Worm (Caenorhabditis elegans): ENCODE data around the gene K08E4.8.

- TF ChIP-seq sma-9 (GFP tag; optimal IDR thresholded peaks at IDR 0.05) (peak; percentile 83), sma-9 (tag; optimal IDR thresholded peaks at IDR 0.05) (no peak), elt-1 (tag; optimal IDR thresholded peaks at IDR 0.05) (no peak), ztf-11 (tag; optimal IDR thresholded peaks at IDR 0.05) (no peak), skn-1 (tag; optimal IDR thresholded peaks at IDR 0.05) (no peak), unc-39 (tag; optimal IDR thresholded peaks at IDR 0.05) (no peak), nhr-129 (tag; optimal IDR thresholded peaks at IDR 0.05) (peak; percentile 64), ceh-82 (tag; optimal IDR thresholded peaks at IDR 0.05) (no peak), lin-39 (tag; optimal IDR thresholded peaks at IDR 0.05) (no peak), lin-13 (GFP tag; optimal IDR thresholded peaks at IDR 0.05) (no peak), zag-1 (tag; optimal IDR thresholded peaks at IDR 0.05) (no peak)
Measured at ce11 chrIV:12044844-12045738, 16.0 kb downstream of the K08E4.8 start.
